Fruit fly (Drosophila melanogaster): ENCODE results near the gene CG14298.
A peak's percentile ranks its signal among the peaks of the same experiment; 100 is the strongest.

The CG14298 gene

dm6 chr3R:18917976-18918871 lies 42.9 kb downstream of the CG14298 start:
- TF ChIP-seq CrebA (GFP tag; optimal IDR thresholded peaks at IDR 0.05; ENCODE audit: borderline replicate concordance), result peak; percentile 87
- peak; percentile 25 for TF ChIP-seq sv (GFP tag; optimal IDR thresholded peaks at IDR 0.05)
- peak; percentile 53 for TF ChIP-seq CG32264 (GFP tag; optimal IDR thresholded peaks at IDR 0.05)
- TF ChIP-seq psq (GFP tag; optimal IDR thresholded peaks at IDR 0.05), result peak; percentile 25
- TF ChIP-seq woc (GFP tag; optimal IDR thresholded peaks at IDR 0.05), result no peak
- TF ChIP-seq dl (GFP tag; optimal IDR thresholded peaks at IDR 0.05; ENCODE audit: insufficient read depth in 1 of 2, partially characterized antibody in 2 of 2), result peak; percentile 56 to 61
- peak; percentile 81 for TF ChIP-seq Dif (GFP tag; optimal IDR thresholded peaks at IDR 0.05; ENCODE audit: partially characterized antibody)
- TF ChIP-seq Dfd (GFP tag; optimal IDR thresholded peaks at IDR 0.05), result no peak
- TF ChIP-seq HLH106 (tag; optimal IDR thresholded peaks at IDR 0.05), result peak; percentile 20
- TF ChIP-seq h (GFP tag; optimal IDR thresholded peaks at IDR 0.05), result peak; percentile 78
- peak; percentile 85 for TF ChIP-seq rgr (GFP tag; optimal IDR thresholded peaks at IDR 0.05)
- peak; percentile 48 for TF ChIP-seq OdsH (GFP tag; optimal IDR thresholded peaks at IDR 0.05)
- TF ChIP-seq Jra (GFP tag; optimal IDR thresholded peaks at IDR 0.05), result peak; percentile 84
- TF ChIP-seq foxo (GFP tag; optimal IDR thresholded peaks at IDR 0.05), result peak; percentile 23 to 43
- peak; percentile 79 for TF ChIP-seq brk (GFP tag; optimal IDR thresholded peaks at IDR 0.05)
- TF ChIP-seq CG9705 (GFP tag; optimal IDR thresholded peaks at IDR 0.05), result no peak
- TF ChIP-seq jim (GFP tag; optimal IDR thresholded peaks at IDR 0.05), result peak; percentile 43
- peak; percentile 70 for TF ChIP-seq fru (GFP tag; optimal IDR thresholded peaks at IDR 0.05)
- peak; percentile 43 for TF ChIP-seq sage (GFP tag; optimal IDR thresholded peaks at IDR 0.05)
- TF ChIP-seq Rel (GFP tag; optimal IDR thresholded peaks at IDR 0.05), result no peak
- peak; percentile 91 for TF ChIP-seq Rel (tag; optimal IDR thresholded peaks at IDR 0.05)
- TF ChIP-seq lola (GFP tag; optimal IDR thresholded peaks at IDR 0.05), result no peak
- peak; percentile 86 for TF ChIP-seq Vsx2 (GFP tag; optimal IDR thresholded peaks at IDR 0.05; ENCODE audit: partially characterized antibody)
- peak; percentile 69 for TF ChIP-seq Sp1 (GFP tag; optimal IDR thresholded peaks at IDR 0.05)
- TF ChIP-seq dsf (GFP tag; optimal IDR thresholded peaks at IDR 0.05; ENCODE audit: borderline replicate concordance), result no peak
- TF ChIP-seq Hr83 (GFP tag; optimal IDR thresholded peaks at IDR 0.05; ENCODE audit: poor library complexity, severe bottlenecking), result peak; percentile 81
- TF ChIP-seq br (GFP tag; optimal IDR thresholded peaks at IDR 0.05), result peak; percentile 60
- TF ChIP-seq ey (GFP tag; optimal IDR thresholded peaks at IDR 0.05), result no peak
- TF ChIP-seq Hnf4 (GFP tag; optimal IDR thresholded peaks at IDR 0.05), result peak; percentile 65
- peak; percentile 8 for TF ChIP-seq Mio (GFP tag; optimal IDR thresholded peaks at IDR 0.05)
- TF ChIP-seq Abd-B (GFP tag; optimal IDR thresholded peaks at IDR 0.05), result no peak

- TF ChIP-seq dl (GFP tag; optimal IDR thresholded peaks at IDR 0.05; ENCODE audit: insufficient read depth in 1 of 2, partially characterized antibody in 2 of 2) (peak in 1 of 2 experiments; percentile 38), CrebA (GFP tag; optimal IDR thresholded peaks at IDR 0.05; ENCODE audit: borderline replicate concordance) (peak; percentile 55), jim (GFP tag; optimal IDR thresholded peaks at IDR 0.05) (no peak), OdsH (GFP tag; optimal IDR thresholded peaks at IDR 0.05) (no peak), woc (GFP tag; optimal IDR thresholded peaks at IDR 0.05) (no peak), HLH106 (tag; optimal IDR thresholded peaks at IDR 0.05) (no peak), Jra (GFP tag; optimal IDR thresholded peaks at IDR 0.05) (peak; percentile 21), h (GFP tag; optimal IDR thresholded peaks at IDR 0.05) (peak; percentile 97), br (GFP tag; optimal IDR thresholded peaks at IDR 0.05) (peak; percentile 24), dmrt93B (GFP tag; optimal IDR thresholded peaks at IDR 0.05) (no peak), brk (GFP tag; optimal IDR thresholded peaks at IDR 0.05) (peak; percentile 28), CG9705 (GFP tag; optimal IDR thresholded peaks at IDR 0.05) (no peak), Vsx2 (GFP tag; optimal IDR thresholded peaks at IDR 0.05; ENCODE audit: partially characterized antibody) (peak; percentile 35), Rel (GFP tag; optimal IDR thresholded peaks at IDR 0.05) (no peak), Rel (tag; optimal IDR thresholded peaks at IDR 0.05) (peak; percentile 99), Sp1 (GFP tag; optimal IDR thresholded peaks at IDR 0.05) (peak; percentile 12), rgr (GFP tag; optimal IDR thresholded peaks at IDR 0.05) (no peak)
Observed at dm6 chr3R:18918872-18919339, 43.6 kb downstream of the CG14298 start.

dm6 chr3R:18923208-18923761 lies 48.0 kb downstream of the CG14298 start:
- TF ChIP-seq Dfd (GFP tag; optimal IDR thresholded peaks at IDR 0.05) (no peak), Sp1 (GFP tag; optimal IDR thresholded peaks at IDR 0.05) (no peak), OdsH (GFP tag; optimal IDR thresholded peaks at IDR 0.05) (no peak), foxo (GFP tag; optimal IDR thresholded peaks at IDR 0.05) (peak in 1 of 2 experiments; percentile 17), Rel (GFP tag; optimal IDR thresholded peaks at IDR 0.05) (no peak), Rel (tag; optimal IDR thresholded peaks at IDR 0.05) (no peak), dmrt93B (GFP tag; optimal IDR thresholded peaks at IDR 0.05) (no peak), CrebA (GFP tag; optimal IDR thresholded peaks at IDR 0.05; ENCODE audit: borderline replicate concordance) (peak; percentile 67), N (GFP tag; optimal IDR thresholded peaks at IDR 0.05) (no peak), woc (GFP tag; optimal IDR thresholded peaks at IDR 0.05) (peak; percentile 10), dl (GFP tag; optimal IDR thresholded peaks at IDR 0.05; ENCODE audit: insufficient read depth in 1 of 2, partially characterized antibody in 2 of 2) (peak; percentile 67 to 72), ey (GFP tag; optimal IDR thresholded peaks at IDR 0.05) (no peak), CG32264 (GFP tag; optimal IDR thresholded peaks at IDR 0.05) (no peak), jim (GFP tag; optimal IDR thresholded peaks at IDR 0.05) (peak; percentile 34), rgr (GFP tag; optimal IDR thresholded peaks at IDR 0.05) (peak; percentile 54), tai (GFP tag; optimal IDR thresholded peaks at IDR 0.05) (peak; percentile 66), lola (GFP tag; optimal IDR thresholded peaks at IDR 0.05) (no peak), sage (GFP tag; optimal IDR thresholded peaks at IDR 0.05) (peak; percentile 6), Jra (GFP tag; optimal IDR thresholded peaks at IDR 0.05) (peak; percentile 33), fru (GFP tag; optimal IDR thresholded peaks at IDR 0.05) (peak; percentile 6), Hr83 (GFP tag; optimal IDR thresholded peaks at IDR 0.05; ENCODE audit: poor library complexity, severe bottlenecking) (peak; percentile 89), GATAd (GFP tag; optimal IDR thresholded peaks at IDR 0.05) (no peak), h (GFP tag; optimal IDR thresholded peaks at IDR 0.05) (peak; percentile 33), Mio (GFP tag; optimal IDR thresholded peaks at IDR 0.05) (no peak), Dif (GFP tag; optimal IDR thresholded peaks at IDR 0.05; ENCODE audit: partially characterized antibody) (peak; percentile 35), pan (optimal IDR thresholded peaks at IDR 0.05) (no peak), brk (GFP tag; optimal IDR thresholded peaks at IDR 0.05) (peak; percentile 66), br (GFP tag; optimal IDR thresholded peaks at IDR 0.05) (no peak)

All from whole organism, wandering third instar larva.